Worm (Caenorhabditis elegans) whole organism, L4 larva: Measurements from ENCODE around the gene his-18.

Experiments
- F26F4.8 ChIP-seq: fragments of 200-800 bp; sonication (Bioruptor generic); conservative IDR thresholded peaks from 2 replicates; pipeline ENCODE4 v1.3.6; 2022; ENCODE audit warnings: missing genetic modification characterization, missing compliant biosample characterization
- F44E2.7 ChIP-seq: fragments of 200-800 bp; sonication (Bioruptor generic); IDR thresholded peaks from 2 replicates; pipeline ENCODE4 v2.1.2; 2022; ENCODE audit warnings: missing genetic modification characterization, missing compliant biosample characterization
- F49E8.2 ChIP-seq: sonication (generic microtip); optimal IDR thresholded peaks from 2 replicates; lab custom pipeline; 2016; ENCODE audit warnings: missing compliant biosample characterization, mild to moderate bottlenecking, missing genetic modification characterization, borderline replicate concordance
- R02D3.7 ChIP-seq: fragments of 150-350 bp; sonication (generic microtip); optimal IDR thresholded peaks from 3 replicates; lab custom pipeline; 2014; ENCODE audit warnings: missing biosample characterization, missing genetic modification characterization
- T26A8.4 ChIP-seq: fragments of 200-800 bp; sonication (Bioruptor generic); IDR thresholded peaks from 2 replicates; pipeline ENCODE4 v1.3.6; 2022; ENCODE audit warnings: missing genetic modification characterization, missing compliant biosample characterization
- Y105C5A.15 ChIP-seq: fragments of 200-800 bp; sonication (Bioruptor generic); IDR thresholded peaks from 2 replicates; pipeline ENCODE4 v1.3.6; 2022; ENCODE audit warnings: missing genetic modification characterization, missing compliant biosample characterization
- Y5F2A.4 ChIP-seq: fragments of 200-800 bp; sonication (Bioruptor generic); optimal IDR thresholded peaks from 2 replicates; lab custom pipeline; 2018; ENCODE audit warnings: mild to moderate bottlenecking, missing genetic modification characterization, missing compliant biosample characterization
- ZK337.2 ChIP-seq: fragments of 200-800 bp; sonication (Bioruptor generic); IDR thresholded peaks from 2 replicates; pipeline ENCODE4 v1.3.6; 2022; ENCODE audit warnings: missing genetic modification reagents, missing genetic modification characterization, missing compliant biosample characterization
- aly-2 ChIP-seq: sonication (generic microtip); optimal IDR thresholded peaks from 2 replicates; lab custom pipeline; 2018; ENCODE audit warnings: missing biosample characterization, missing genetic modification characterization
- arid-1 ChIP-seq: fragments of 200-800 bp; sonication (Bioruptor generic); conservative IDR thresholded peaks from 2 replicates; pipeline ENCODE4 v1.3.6; 2022; ENCODE audit warnings: missing genetic modification reagents, missing genetic modification characterization, missing compliant biosample characterization
- attf-4 ChIP-seq: sonication (generic microtip); optimal IDR thresholded peaks from 3 replicates; lab custom pipeline; 2017; ENCODE audit warnings: missing biosample characterization, missing genetic modification characterization
- ceh-44 ChIP-seq: fragments of 200-800 bp; sonication (Bioruptor generic); IDR thresholded peaks from 2 replicates; pipeline ENCODE4 v1.3.6; 2022; ENCODE audit warnings: missing genetic modification reagents, missing genetic modification characterization, missing compliant biosample characterization
- ceh-62 ChIP-seq: sonication (generic microtip); optimal IDR thresholded peaks from 2 replicates; lab custom pipeline; 2017; ENCODE audit warnings: missing biosample characterization, missing genetic modification characterization
- ceh-82 ChIP-seq: sonication (generic microtip); optimal IDR thresholded peaks from 2 replicates; lab custom pipeline; 2017; ENCODE audit warnings: missing biosample characterization, missing genetic modification characterization
- ces-1 ChIP-seq: fragments of 150-350 bp; sonication (generic microtip); optimal IDR thresholded peaks from 4 replicates; lab custom pipeline; 2014; ENCODE audit warnings: missing biosample characterization, missing genetic modification reagents, missing genetic modification characterization
- cey-2 ChIP-seq: sonication (generic microtip); optimal IDR thresholded peaks from 3 replicates; lab custom pipeline; 2017; ENCODE audit warnings: missing genetic modification characterization, mild to moderate bottlenecking, missing compliant biosample characterization, antibody characterized with exemption, borderline replicate concordance; ENCODE audit not compliant: insufficient read depth
- ctbp-1 ChIP-seq: fragments of 200-800 bp; sonication (Bioruptor generic); IDR thresholded peaks from 2 replicates; pipeline ENCODE4 v1.3.6; 2022; ENCODE audit warnings: missing genetic modification reagents, missing genetic modification characterization, missing compliant biosample characterization
- daf-8 ChIP-seq: fragments of 200-800 bp; sonication (Bioruptor generic); IDR thresholded peaks from 2 replicates; pipeline ENCODE4 v1.3.6; 2022; ENCODE audit warnings: missing genetic modification characterization, missing compliant biosample characterization
- dmd-9 ChIP-seq: fragments of 200-800 bp; sonication (Bioruptor generic); IDR thresholded peaks from 2 replicates; pipeline ENCODE4 v1.3.6; 2022; ENCODE audit warnings: missing genetic modification reagents, missing genetic modification characterization, missing compliant biosample characterization
- duxl-1 ChIP-seq: sonication (generic microtip); optimal IDR thresholded peaks from 2 replicates; lab custom pipeline; 2016; ENCODE audit warnings: mild to moderate bottlenecking, missing genetic modification characterization, moderate library complexity, missing compliant biosample characterization; ENCODE audit not compliant: poor library complexity
- fkh-10 ChIP-seq: fragments of 150-350 bp; optimal IDR thresholded peaks from 2 replicates; lab custom pipeline; 2014; ENCODE audit warnings: missing biosample characterization, missing genetic modification reagents, missing genetic modification characterization
- hlh-11 ChIP-seq: fragments of 200-800 bp; sonication (Bioruptor generic); optimal IDR thresholded peaks from 2 replicates; lab custom pipeline; 2018; ENCODE audit warnings: mild to moderate bottlenecking, missing genetic modification characterization, missing compliant biosample characterization
- hmg-1.1 ChIP-seq: fragments of 200-800 bp; sonication (Bioruptor generic); IDR thresholded peaks from 2 replicates; pipeline ENCODE4 v1.3.6; 2022; ENCODE audit warnings: missing genetic modification reagents, missing genetic modification characterization, missing compliant biosample characterization
- lin-1 ChIP-seq: fragments of 200-800 bp; sonication (Bioruptor generic); IDR thresholded peaks from 2 replicates; pipeline ENCODE4 v1.3.6; 2022; ENCODE audit warnings: missing genetic modification reagents, missing genetic modification characterization, missing compliant biosample characterization
- lin-15B ChIP-seq: fragments of 150-350 bp; sonication (generic microtip); optimal IDR thresholded peaks from 3 replicates; lab custom pipeline; 2014; ENCODE audit warnings: missing biosample characterization, missing genetic modification characterization
- lin-29 ChIP-seq: fragments of 200-800 bp; sonication (Bioruptor generic); IDR thresholded peaks from 2 replicates; pipeline ENCODE4 v1.3.6; 2022; ENCODE audit warnings: missing genetic modification reagents, missing genetic modification characterization, missing compliant biosample characterization
- lin-38 ChIP-seq: fragments of 200-800 bp; sonication (Bioruptor generic); IDR thresholded peaks from 2 replicates; pipeline ENCODE4 v1.3.6; 2022; ENCODE audit warnings: missing genetic modification reagents, missing genetic modification characterization, missing compliant biosample characterization
- lir-3 ChIP-seq: sonication (generic microtip); optimal IDR thresholded peaks from 2 replicates; lab custom pipeline; 2016; ENCODE audit warnings: mild to moderate bottlenecking, missing genetic modification characterization, missing compliant biosample characterization
- lsy-2 ChIP-seq, 2 experiments: fragments of 150-350 bp in 1 of 2; sonication (generic microtip) in 1 of 2; optimal IDR thresholded peaks; 2 replicates each; lab custom pipeline; 2014 to 2017; ENCODE audit warnings: missing biosample characterization in 2 of 2, missing genetic modification characterization in 2 of 2
- madf-9 ChIP-seq: fragments of 200-800 bp; sonication (Bioruptor generic); conservative IDR thresholded peaks from 2 replicates; pipeline ENCODE4 v1.3.6; 2022; ENCODE audit warnings: missing genetic modification reagents, missing genetic modification characterization, missing compliant biosample characterization
- mep-1 ChIP-seq: fragments of 150-350 bp; sonication (generic microtip); optimal IDR thresholded peaks from 3 replicates; lab custom pipeline; 2014; ENCODE audit warnings: missing biosample characterization, missing genetic modification characterization
- nhr-11 ChIP-seq: fragments of 150-350 bp; optimal IDR thresholded peaks from 2 replicates; lab custom pipeline; 2014; ENCODE audit warnings: missing biosample characterization, missing genetic modification characterization
- nhr-111 ChIP-seq: fragments of 200-800 bp; sonication (Bioruptor generic); optimal IDR thresholded peaks from 2 replicates; lab custom pipeline; 2018; ENCODE audit warnings: mild to moderate bottlenecking, missing genetic modification characterization, missing compliant biosample characterization
- nhr-48 ChIP-seq: sonication (generic microtip); optimal IDR thresholded peaks from 2 replicates; lab custom pipeline; 2016; ENCODE audit warnings: mild to moderate bottlenecking, missing genetic modification characterization, missing compliant biosample characterization
- nhr-6 ChIP-seq: fragments of 150-350 bp; optimal IDR thresholded peaks from 2 replicates; lab custom pipeline; 2014; ENCODE audit warnings: missing biosample characterization, missing genetic modification characterization
- nhr-76 ChIP-seq: fragments of 150-350 bp; optimal IDR thresholded peaks from 2 replicates; lab custom pipeline; 2014; ENCODE audit warnings: missing biosample characterization, missing genetic modification characterization
- nhr-77 ChIP-seq: fragments of 150-350 bp; optimal IDR thresholded peaks from 2 replicates; lab custom pipeline; 2014; ENCODE audit warnings: missing biosample characterization, missing genetic modification characterization
- pha-4 ChIP-seq, 2 experiments: fragments of 150-350 bp in 1 of 2; fragments of 200-800 bp in 1 of 2; sonication (Bioruptor generic) in 1 of 2; IDR thresholded peaks in 1 of 2; optimal IDR thresholded peaks in 1 of 2; 2 replicates each; pipeline versions ENCODE4 v1.3.6 to Lab custom; 2014 to 2022; ENCODE audit warnings: missing genetic modification characterization in 2 of 2, missing genetic modification reagents in 2 of 2, missing biosample characterization in 1 of 2, missing compliant biosample characterization in 1 of 2
- php-3 ChIP-seq: fragments of 200-800 bp; sonication (Bioruptor generic); IDR thresholded peaks from 2 replicates; pipeline ENCODE4 v1.3.6; 2022; ENCODE audit warnings: missing genetic modification reagents, missing genetic modification characterization, missing compliant biosample characterization
- pqm-1 ChIP-seq: sonication (generic microtip); optimal IDR thresholded peaks from 2 replicates; lab custom pipeline; 2017; ENCODE audit warnings: missing biosample characterization, missing genetic modification characterization
- rbr-2 ChIP-seq: sonication (generic microtip); optimal IDR thresholded peaks from 2 replicates; lab custom pipeline; 2016; ENCODE audit warnings: missing genotype, missing genetic modification characterization, missing compliant biosample characterization
- set-16 ChIP-seq: fragments of 200-800 bp; sonication (Bioruptor generic); IDR thresholded peaks from 2 replicates; pipeline ENCODE4 v1.3.6; 2022; ENCODE audit warnings: missing genetic modification reagents, missing genetic modification characterization, missing compliant biosample characterization
- skn-1 ChIP-seq: fragments of 150-350 bp; optimal IDR thresholded peaks from 2 replicates; lab custom pipeline; 2014; ENCODE audit warnings: missing biosample characterization, missing genetic modification characterization
- spr-1 ChIP-seq: sonication (generic microtip); optimal IDR thresholded peaks from 2 replicates; lab custom pipeline; 2016; ENCODE audit warnings: mild to moderate bottlenecking, missing genetic modification characterization, missing compliant biosample characterization
- tag-97 ChIP-seq: fragments of 200-800 bp; sonication (Bioruptor generic); IDR thresholded peaks from 2 replicates; pipeline ENCODE4 v1.3.6; 2022; ENCODE audit warnings: missing genetic modification characterization, missing compliant biosample characterization
- unc-130 ChIP-seq: sonication (generic microtip); optimal IDR thresholded peaks from 2 replicates; lab custom pipeline; 2016; ENCODE audit warnings: missing genetic modification reagents, missing genetic modification characterization, missing compliant biosample characterization
- unc-62 ChIP-seq, 3 experiments: fragments of 150-350 bp in 1 of 3; sonication (generic microtip); optimal IDR thresholded peaks in 2 of 3; peaks in 1 of 3; 1 replicate in 1 of 3; 2 replicates in 2 of 3; lab custom pipeline; 2014 to 2017; ENCODE audit warnings: missing biosample characterization in 3 of 3, missing genetic modification characterization in 3 of 3, missing genetic modification reagents in 3 of 3, missing genotype in 1 of 3
- vab-7 ChIP-seq: fragments of 200-800 bp; sonication (Bioruptor generic); IDR thresholded peaks from 2 replicates; pipeline ENCODE4 v1.3.6; 2022; ENCODE audit warnings: missing genetic modification reagents, missing genetic modification characterization, missing compliant biosample characterization
- zag-1 ChIP-seq: fragments of 150-350 bp; optimal IDR thresholded peaks from 2 replicates; lab custom pipeline; 2014; ENCODE audit warnings: missing biosample characterization, missing genetic modification characterization
- zfp-2 ChIP-seq: sonication (generic microtip); optimal IDR thresholded peaks from 2 replicates; lab custom pipeline; 2016; ENCODE audit warnings: mild to moderate bottlenecking, missing genetic modification characterization, missing compliant biosample characterization
- ztf-11 ChIP-seq: fragments of 150-350 bp; optimal IDR thresholded peaks from 2 replicates; lab custom pipeline; 2014; ENCODE audit warnings: missing biosample characterization, missing genetic modification characterization

Gene his-18

ce11 chrV:8936184-8936589, 38.2 kb downstream of the his-18 start, which contains the start of gene unc-23 (continued):
- TF ChIP-seq daf-8 (GFP tag; lab: Robert Waterston, UW) = no peak
- peak; percentile 84 for TF ChIP-seq mep-1 (tag; lab: Kevin White, UChicago)
- no peak for TF ChIP-seq Y5F2A.4 (GFP tag; lab: Kevin White, UChicago)
- peak; percentile 73 for TF ChIP-seq nhr-77 (tag; lab: Kevin White, UChicago)
- peak; percentile 74 for TF ChIP-seq hmg-1.1
- peak; percentile 49; the same call in 1 of the 2 replicates for TF ChIP-seq vab-7 (GFP tag; lab: Robert Waterston, UW)
- no peak for TF ChIP-seq aly-2
- TF ChIP-seq arid-1 (GFP tag; lab: Robert Waterston, UW) = peak; percentile 45; the same call in 1 of the 2 replicates
- no peak for TF ChIP-seq nhr-111 (GFP tag; lab: Kevin White, UChicago)
- TF ChIP-seq attf-4 = no peak
- TF ChIP-seq rbr-2 (tag; lab: Kevin White, UChicago) = peak; percentile 35
- TF ChIP-seq ctbp-1 = peak; percentile 69
- TF ChIP-seq F44E2.7 (GFP tag; lab: Robert Waterston, UW) = no peak
- TF ChIP-seq lir-3 (tag; lab: Kevin White, UChicago) = no peak
- peak; percentile 4 for TF ChIP-seq nhr-6
- TF ChIP-seq lin-1 = peak; percentile 93
- peak; percentile 77 for TF ChIP-seq cey-2 (tag; lab: Kevin White, UChicago)
- TF ChIP-seq zfp-2 (tag; lab: Kevin White, UChicago) = no peak
- TF ChIP-seq F49E8.2 (tag; lab: Kevin White, UChicago) = no peak
- TF ChIP-seq ceh-82 (tag; lab: Kevin White, UChicago) = no peak
- no peak for TF ChIP-seq ces-1 (GFP tag; lab: Kevin White, UChicago)
- no peak for TF ChIP-seq F26F4.8
- TF ChIP-seq ztf-11 (tag; lab: Kevin White, UChicago) = no peak
- TF ChIP-seq nhr-48 (tag; lab: Kevin White, UChicago) = peak; percentile 91
- TF ChIP-seq madf-9 = peak; percentile 81
- TF ChIP-seq T26A8.4 (GFP tag; lab: Robert Waterston, UW) = peak; percentile 70
- TF ChIP-seq lin-15B (tag; lab: Kevin White, UChicago) = no peak
- TF ChIP-seq hlh-11 (tag; lab: Kevin White, UChicago) = peak; percentile 97
- peak in 1 of 2 experiments; percentile 71 for TF ChIP-seq lsy-2 (tag; optimal IDR thresholded peaks at IDR 0.05; lab: Kevin White, UChicago)
- peak; percentile 77; the same call in 1 of the 2 replicates for TF ChIP-seq set-16 (GFP tag; lab: Robert Waterston, UW)
- TF ChIP-seq ceh-44 = no peak
- TF ChIP-seq tag-97 = no peak
- TF ChIP-seq duxl-1 = peak; percentile 30
- 0 out of 2 replicates have a peak, but pooled peaks have one; percentile 15 for TF ChIP-seq dmd-9
- TF ChIP-seq unc-130 (GFP tag; lab: Kevin White, UChicago) = no peak
- no peak for TF ChIP-seq fkh-10 (GFP tag; lab: Kevin White, UChicago)
- TF ChIP-seq zag-1 (tag; lab: Kevin White, UChicago) = no peak
- TF ChIP-seq Y105C5A.15 (GFP tag; lab: Robert Waterston, UW) = no peak
- TF ChIP-seq lin-29 = peak; percentile 69; the same call in 1 of the 2 replicates
- peak; percentile 88 for TF ChIP-seq nhr-11 (tag; lab: Kevin White, UChicago)
- no peak for TF ChIP-seq R02D3.7 (tag; lab: Kevin White, UChicago)
- peak; percentile 54 for TF ChIP-seq lin-38 (GFP tag; lab: Robert Waterston, UW)
- no peak for TF ChIP-seq skn-1 (tag; lab: Kevin White, UChicago)
- no peak for TF ChIP-seq ceh-62
- no peak for TF ChIP-seq pqm-1 (tag; lab: Kevin White, UChicago)
- peak; percentile 20 for TF ChIP-seq nhr-76 (tag; lab: Kevin White, UChicago)
- TF ChIP-seq unc-62 (GFP tag; optimal IDR thresholded peaks at IDR 0.05 in 1 of 2; lab: Kevin White, UChicago) = peak in 1 of 2 experiments; percentile 98
- TF ChIP-seq unc-62 (tag; optimal IDR thresholded peaks at IDR 0.05; lab: Kevin White, UChicago) = no peak
- TF ChIP-seq php-3 (GFP tag; lab: Robert Waterston, UW) = peak; percentile 90
- TF ChIP-seq pha-4 (GFP tag; IDR thresholded peaks at IDR 0.05; lab: Robert Waterston, UW) = peak; percentile 91
- no peak for TF ChIP-seq pha-4 (tag; optimal IDR thresholded peaks at IDR 0.05; lab: Kevin White, UChicago)
- TF ChIP-seq ZK337.2 (GFP tag; lab: Robert Waterston, UW) = no peak
- TF ChIP-seq spr-1 (tag; lab: Kevin White, UChicago) = peak; percentile 76
